Fruit fly (Drosophila melanogaster): Measurements from ENCODE around the gene CG7215.
A peak's percentile ranks its signal among the peaks of the same experiment; 100 is the strongest.

Gene CG7215

dm6 chr3R:18169982-18170531 lies 3.0 kb upstream of the CG7215 start (continued):
- TF ChIP-seq trh (GFP tag; optimal IDR thresholded peaks at IDR 0.05), result no peak
- TF ChIP-seq TFAM (GFP tag; optimal IDR thresholded peaks at IDR 0.05), result no peak
- TF ChIP-seq chinmo (GFP tag; IDR thresholded peaks at IDR 0.05; ENCODE audit: partially characterized antibody), result 0 out of 4 replicates have a peak, but pooled peaks have one; percentile 70
- TF ChIP-seq Myb (GFP tag; optimal IDR thresholded peaks at IDR 0.05), result no peak
- TF ChIP-seq CG17802 (tag; optimal IDR thresholded peaks at IDR 0.05), result no peak
- TF ChIP-seq CG11093 (GFP tag; IDR thresholded peaks at IDR 0.05), result no peak
- no peak for TF ChIP-seq CG43689 (GFP tag; IDR thresholded peaks at IDR 0.05)
- peak; percentile 56 for TF ChIP-seq cg (GFP tag; optimal IDR thresholded peaks at IDR 0.05)
- TF ChIP-seq H15 (GFP tag; IDR thresholded peaks at IDR 0.05), result no peak
- no peak for TF ChIP-seq CG31441 (GFP tag; IDR thresholded peaks at IDR 0.05)
- no peak for TF ChIP-seq ato (GFP tag; IDR thresholded peaks at IDR 0.05; ENCODE audit: partially characterized antibody)
- no peak for TF ChIP-seq lola (GFP tag; optimal IDR thresholded peaks at IDR 0.05)
- TF ChIP-seq D (optimal IDR thresholded peaks at IDR 0.05), result no peak
- no peak for TF ChIP-seq D (GFP tag; optimal IDR thresholded peaks at IDR 0.05)
- no peak for TF ChIP-seq Nf-YC (tag; optimal IDR thresholded peaks at IDR 0.05)
- no peak for TF ChIP-seq gsb-n (tag; optimal IDR thresholded peaks at IDR 0.05)
- no peak for TF ChIP-seq slp2 (GFP tag; optimal IDR thresholded peaks at IDR 0.05)

dm6 chr3R:18168929-18169350 lies 1.9 kb upstream of the CG7215 start:
- TF ChIP-seq z (GFP tag; IDR thresholded peaks at IDR 0.05) (no peak), pum (GFP tag; optimal IDR thresholded peaks at IDR 0.05) (no peak), cato (GFP tag; optimal IDR thresholded peaks at IDR 0.05; ENCODE audit: borderline replicate concordance) (no peak), HHEX (GFP tag; optimal IDR thresholded peaks at IDR 0.05) (no peak), CG13624 (GFP tag; optimal IDR thresholded peaks at IDR 0.05) (no peak), CG13424 (tag; optimal IDR thresholded peaks at IDR 0.05) (no peak), CG12104 (GFP tag; optimal IDR thresholded peaks at IDR 0.05) (no peak), CG2678 (tag; optimal IDR thresholded peaks at IDR 0.05) (peak; percentile 13), chif (GFP tag; optimal IDR thresholded peaks at IDR 0.05) (peak in 1 of 2 experiments; percentile 2), CG4282 (GFP tag; optimal IDR thresholded peaks at IDR 0.05) (no peak), CG15601 (tag; optimal IDR thresholded peaks at IDR 0.05) (no peak), Pdp1 (GFP tag; optimal IDR thresholded peaks at IDR 0.05) (peak; percentile 10 to 87), CG12299 (tag; optimal IDR thresholded peaks at IDR 0.05) (no peak), crol (GFP tag; IDR thresholded peaks at IDR 0.05) (no peak), Fer3 (tag; optimal IDR thresholded peaks at IDR 0.05) (peak; percentile 21), lbe (GFP tag; optimal IDR thresholded peaks at IDR 0.05) (no peak), zf30C (GFP tag; optimal IDR thresholded peaks at IDR 0.05) (no peak), CG34422 (GFP tag; IDR thresholded peaks at IDR 0.05) (0 out of 3 replicates have a peak, but pooled peaks have one; percentile 36), kni (GFP tag; optimal IDR thresholded peaks at IDR 0.05) (peak; percentile 61), CG6254 (GFP tag; optimal IDR thresholded peaks at IDR 0.05) (no peak), Bteb2 (GFP tag; optimal IDR thresholded peaks at IDR 0.05) (no peak), B-H2 (GFP tag; optimal IDR thresholded peaks at IDR 0.05) (no peak), stwl (tag; optimal IDR thresholded peaks at IDR 0.05) (no peak), repo (GFP tag; optimal IDR thresholded peaks at IDR 0.05) (no peak), pzg (GFP tag; optimal IDR thresholded peaks at IDR 0.05) (no peak), ftz-f1 (GFP tag; optimal IDR thresholded peaks at IDR 0.05) (no peak), Elba2 (GFP tag; optimal IDR thresholded peaks at IDR 0.05) (peak; percentile 61), hbn (GFP tag; IDR thresholded peaks at IDR 0.05; ENCODE audit: partially characterized antibody) (no peak), mam (GFP tag; optimal IDR thresholded peaks at IDR 0.05) (no peak), Lpt (GFP tag; optimal IDR thresholded peaks at IDR 0.05) (no peak), Dbx (GFP tag; IDR thresholded peaks at IDR 0.05) (no peak), cg (GFP tag; optimal IDR thresholded peaks at IDR 0.05) (peak; percentile 34), CG14050 (GFP tag; IDR thresholded peaks at IDR 0.05) (no peak), CG12219 (GFP tag; optimal IDR thresholded peaks at IDR 0.05) (peak; percentile 37)
